Fruit fly (Drosophila melanogaster) whole organism, embryonic: ENCODE data around the gene Rbbp5.

Source experiments
- Ada2b ChIP-seq: fragments of 200-800 bp; sonication (Bioruptor generic); IDR thresholded peaks from 2 replicates; pipeline ENCODE4 v1.3.6; 2022; ENCODE audit warnings: missing biosample characterization, missing genetic modification characterization
- CG13296 ChIP-seq: fragments of 200-800 bp; sonication (Bioruptor generic); optimal IDR thresholded peaks from 3 replicates; lab custom pipeline; 2018; ENCODE audit warnings: missing biosample characterization, mild to moderate bottlenecking, missing genetic modification characterization
- CG13894 ChIP-seq: fragments of 200-800 bp; sonication (Bioruptor generic); optimal IDR thresholded peaks from 3 replicates; lab custom pipeline; 2018; ENCODE audit warnings: missing biosample characterization, mild to moderate bottlenecking, missing genetic modification characterization, moderate library complexity
- CG14965 ChIP-seq: fragments of 200-800 bp; sonication (Bioruptor generic); optimal IDR thresholded peaks from 2 replicates; lab custom pipeline; 2016; ENCODE audit warnings: missing biosample characterization, missing genetic modification characterization, borderline replicate concordance
- CG2889 ChIP-seq: fragments of 200-800 bp; sonication (Bioruptor generic); IDR thresholded peaks from 3 replicates; pipeline ENCODE4 v1.3.6; 2022; ENCODE audit warnings: missing biosample characterization, missing genetic modification characterization
- CG31365 ChIP-seq: fragments of 200-800 bp; sonication (Bioruptor generic); optimal IDR thresholded peaks from 2 replicates; lab custom pipeline; 2018; ENCODE audit warnings: missing biosample characterization, mild to moderate bottlenecking, missing genetic modification characterization
- CG3163 ChIP-seq: fragments of 200-800 bp; sonication (Bioruptor generic); optimal IDR thresholded peaks from 3 replicates; lab custom pipeline; 2016; ENCODE audit warnings: missing biosample characterization, missing genetic modification characterization
- CG34376 ChIP-seq: fragments of 200-800 bp; sonication (Bioruptor generic); optimal IDR thresholded peaks from 2 replicates; lab custom pipeline; 2018; ENCODE audit warnings: missing biosample characterization, mild to moderate bottlenecking, missing genetic modification characterization
- CG4360 ChIP-seq: fragments of 200-800 bp; sonication (Bioruptor generic); IDR thresholded peaks from 2 replicates; pipeline ENCODE4 v1.3.6; 2022; ENCODE audit warnings: missing biosample characterization, missing genetic modification characterization
- CG43689 ChIP-seq: fragments of 200-800 bp; sonication (Bioruptor generic); IDR thresholded peaks from 2 replicates; pipeline ENCODE4 v1.3.6; 2022; ENCODE audit warnings: missing biosample characterization, missing genetic modification characterization
- CG5245 ChIP-seq: fragments of 200-800 bp; sonication (Bioruptor generic); optimal IDR thresholded peaks from 3 replicates; lab custom pipeline; 2016; ENCODE audit warnings: missing biosample characterization, missing genetic modification characterization
- CG6765 ChIP-seq: fragments of 200-800 bp; sonication (Bioruptor generic); optimal IDR thresholded peaks from 3 replicates; lab custom pipeline; 2017; ENCODE audit warnings: missing biosample characterization, mild to moderate bottlenecking, missing genetic modification characterization
- CG7556 ChIP-seq: fragments of 200-800 bp; sonication (Bioruptor generic); optimal IDR thresholded peaks from 2 replicates; lab custom pipeline; 2017; ENCODE audit warnings: missing biosample characterization, mild to moderate bottlenecking, missing genetic modification characterization
- CG7839 ChIP-seq: fragments of 200-800 bp; sonication (Bioruptor generic); optimal IDR thresholded peaks from 3 replicates; lab custom pipeline; 2018; ENCODE audit warnings: missing biosample characterization, mild to moderate bottlenecking, missing genetic modification characterization, moderate library complexity
- CG8388 ChIP-seq: fragments of 200-800 bp; sonication (Bioruptor generic); optimal IDR thresholded peaks from 2 replicates; lab custom pipeline; 2019; ENCODE audit warnings: missing biosample characterization, mild to moderate bottlenecking, missing genetic modification characterization, moderate library complexity
- CG8478 ChIP-seq: fragments of >200 bp; optimal IDR thresholded peaks from 2 replicates; lab custom pipeline; 2018
- CG9727 ChIP-seq: fragments of 200-800 bp; sonication (Bioruptor generic); optimal IDR thresholded peaks from 3 replicates; lab custom pipeline; 2017; ENCODE audit warnings: missing biosample characterization, mild to moderate bottlenecking, missing genetic modification characterization
- E2f1 ChIP-seq: fragments of 200-800 bp; sonication (Bioruptor generic); IDR thresholded peaks from 2 replicates; pipeline ENCODE4 v1.3.6; 2022; ENCODE audit warnings: missing biosample characterization, missing genetic modification characterization
- Ets65A ChIP-seq: fragments of 200-800 bp; sonication (Bioruptor generic); peaks from one replicate; lab custom pipeline; 2016; ENCODE audit warnings: missing biosample characterization, missing genetic modification characterization
- HLH4C ChIP-seq: fragments of 200-800 bp; sonication (Bioruptor generic); IDR thresholded peaks from 3 replicates; pipeline ENCODE4 v1.3.6; 2022; ENCODE audit warnings: missing biosample characterization, missing genetic modification characterization; ENCODE audit not compliant: partially characterized antibody
- Kr ChIP-seq: fragments of 200-800 bp; sonication (Bioruptor generic); optimal IDR thresholded peaks from 2 replicates; lab custom pipeline; 2017; ENCODE audit warnings: missing biosample characterization, mild to moderate bottlenecking, missing genetic modification characterization
- Max ChIP-seq: fragments of 200-800 bp; sonication (Bioruptor generic); optimal IDR thresholded peaks from 2 replicates; lab custom pipeline; 2016; ENCODE audit warnings: missing biosample characterization, mild to moderate bottlenecking, missing genetic modification characterization
- Mes4 ChIP-seq: fragments of 200-800 bp; sonication (Bioruptor generic); optimal IDR thresholded peaks from 2 replicates; lab custom pipeline; 2016; ENCODE audit warnings: missing biosample characterization, missing genetic modification characterization
- NK7.1 ChIP-seq: fragments of 200-800 bp; sonication (Bioruptor generic); optimal IDR thresholded peaks from 3 replicates; lab custom pipeline; 2016; ENCODE audit warnings: missing biosample characterization, missing genetic modification characterization
- Nf-YC ChIP-seq: fragments of 200-800 bp; optimal IDR thresholded peaks from 3 replicates; lab custom pipeline; 2019; ENCODE audit warnings: missing biosample characterization, mild to moderate bottlenecking, missing genetic modification characterization, moderate library complexity
- Rx ChIP-seq: fragments of 200-800 bp; sonication (Bioruptor generic); IDR thresholded peaks from 2 replicates; pipeline ENCODE4 v1.3.6; 2022; ENCODE audit warnings: missing biosample characterization, missing genetic modification characterization
- Vsx1 ChIP-seq: fragments of 200-800 bp; sonication (Bioruptor generic); optimal IDR thresholded peaks from 2 replicates; lab custom pipeline; 2017; ENCODE audit warnings: missing biosample characterization, mild to moderate bottlenecking, missing genetic modification characterization, missing genetic modification reagents
- al ChIP-seq: fragments of 200-800 bp; sonication (Bioruptor generic); IDR thresholded peaks from 2 replicates; pipeline ENCODE4 v1.3.6; 2022; ENCODE audit warnings: missing biosample characterization, missing genetic modification characterization
- aop ChIP-seq: fragments of 200-800 bp; sonication (Bioruptor generic); IDR thresholded peaks from 2 replicates; pipeline ENCODE4 v1.3.6; 2022; ENCODE audit warnings: missing biosample characterization, missing genetic modification characterization
- az2 ChIP-seq: fragments of 200-800 bp; sonication (Bioruptor generic); optimal IDR thresholded peaks from 3 replicates; lab custom pipeline; 2016; ENCODE audit warnings: missing biosample characterization, missing genetic modification characterization
- bbx ChIP-seq: fragments of 200-800 bp; sonication (Bioruptor generic); IDR thresholded peaks from 2 replicates; pipeline ENCODE4 v1.3.6; 2022; ENCODE audit warnings: missing biosample characterization, missing genetic modification characterization; ENCODE audit not compliant: partially characterized antibody
- crc ChIP-seq: fragments of 200-800 bp; sonication (Bioruptor generic); optimal IDR thresholded peaks from 2 replicates; lab custom pipeline; 2016; ENCODE audit warnings: missing biosample characterization, missing genetic modification characterization
- en ChIP-seq: fragments of 200-800 bp; sonication (Bioruptor generic); optimal IDR thresholded peaks from 2 replicates; lab custom pipeline; 2016; ENCODE audit warnings: missing biosample characterization, missing genetic modification characterization
- eyg ChIP-seq: fragments of 200-800 bp; sonication (Bioruptor generic); optimal IDR thresholded peaks from 3 replicates; lab custom pipeline; 2016; ENCODE audit warnings: missing biosample characterization, missing genetic modification characterization
- fd102C ChIP-seq: fragments of 200-800 bp; sonication (Bioruptor generic); optimal IDR thresholded peaks from 2 replicates; lab custom pipeline; 2018; ENCODE audit warnings: missing biosample characterization, mild to moderate bottlenecking, missing genetic modification characterization, moderate library complexity
- gem ChIP-seq: fragments of 200-800 bp; sonication (Bioruptor generic); optimal IDR thresholded peaks from 2 replicates; lab custom pipeline; 2019; ENCODE audit warnings: missing biosample characterization, mild to moderate bottlenecking, missing genetic modification characterization, moderate library complexity
- gro ChIP-seq: fragments of 200-800 bp; sonication (Bioruptor generic); optimal IDR thresholded peaks from 2 replicates; lab custom pipeline; 2016; ENCODE audit warnings: missing biosample characterization, missing genetic modification characterization
- ham ChIP-seq: fragments of 200-800 bp; sonication (Bioruptor generic); IDR thresholded peaks from 2 replicates; pipeline ENCODE4 v1.3.6; 2022; ENCODE audit warnings: missing biosample characterization, missing genetic modification characterization
- kni ChIP-seq: fragments of 200-800 bp; sonication (Bioruptor generic); optimal IDR thresholded peaks from 3 replicates; lab custom pipeline; 2017; ENCODE audit warnings: mild to moderate bottlenecking, missing biosample characterization, missing genetic modification reagents, missing genetic modification characterization
- nau ChIP-seq: fragments of 200-800 bp; sonication (Bioruptor generic); optimal IDR thresholded peaks from 3 replicates; lab custom pipeline; 2017; ENCODE audit warnings: missing biosample characterization, mild to moderate bottlenecking, missing genetic modification characterization, missing genetic modification reagents
- nerfin-2 ChIP-seq: fragments of 200-800 bp; sonication (Bioruptor generic); IDR thresholded peaks from 2 replicates; pipeline ENCODE4 v1.3.6; 2022; ENCODE audit warnings: missing biosample characterization, missing genetic modification characterization; ENCODE audit not compliant: partially characterized antibody
- org-1 ChIP-seq: fragments of 200-800 bp; sonication (Bioruptor generic); optimal IDR thresholded peaks from 2 replicates; lab custom pipeline; 2017; ENCODE audit warnings: missing biosample characterization, missing genetic modification characterization
- pnt ChIP-seq: fragments of 200-800 bp; sonication (Bioruptor generic); optimal IDR thresholded peaks from 3 replicates; lab custom pipeline; 2016; ENCODE audit warnings: missing biosample characterization, missing genetic modification characterization
- psq ChIP-seq: fragments of 200-800 bp; sonication (Bioruptor generic); optimal IDR thresholded peaks from 2 replicates; lab custom pipeline; 2017; ENCODE audit warnings: missing biosample characterization, missing genetic modification characterization
- row ChIP-seq: fragments of 200-800 bp; sonication (Bioruptor generic); IDR thresholded peaks from 3 replicates; pipeline ENCODE4 v1.3.6; 2022; ENCODE audit warnings: missing biosample characterization, missing genetic modification characterization
- sens ChIP-seq: fragments of 200-800 bp; sonication (Bioruptor generic); peaks from one replicate; lab custom pipeline; 2016; ENCODE audit warnings: missing biosample characterization, missing genetic modification characterization
- sr ChIP-seq: fragments of 200-800 bp; sonication (Bioruptor generic); IDR thresholded peaks from 3 replicates; pipeline ENCODE4 v1.3.6; 2022; ENCODE audit warnings: missing biosample characterization, missing genetic modification characterization
- toy ChIP-seq: fragments of 200-800 bp; sonication (Bioruptor generic); IDR thresholded peaks from 2 replicates; pipeline ENCODE4 v1.3.6; 2022; ENCODE audit warnings: missing biosample characterization, missing genetic modification characterization
- tup ChIP-seq: fragments of 200-800 bp; sonication (Bioruptor generic); optimal IDR thresholded peaks from 2 replicates; lab custom pipeline; 2016; ENCODE audit warnings: missing biosample characterization, mild to moderate bottlenecking, missing genetic modification characterization, moderate library complexity
- wek ChIP-seq: fragments of 200-800 bp; sonication (Bioruptor generic); optimal IDR thresholded peaks from 3 replicates; lab custom pipeline; 2018; ENCODE audit warnings: missing biosample characterization, mild to moderate bottlenecking, missing genetic modification characterization, moderate library complexity
- zen ChIP-seq: fragments of 200-800 bp; sonication (Bioruptor generic); optimal IDR thresholded peaks from 3 replicates; lab custom pipeline; 2018; ENCODE audit warnings: missing biosample characterization, mild to moderate bottlenecking, missing genetic modification characterization, moderate library complexity

Rbbp5 gene

dm6 chr3L:20302081-20302630 is 45.6 kb downstream of the Rbbp5 start, which contains the start of gene Pex23 (continued):
- TF ChIP-seq pnt (GFP tag; lab: Kevin White, UChicago), result peak; percentile 65
- TF ChIP-seq psq (GFP tag; lab: Kevin White, UChicago), result peak; percentile 63
- TF ChIP-seq CG8388, result peak; percentile 74
- peak; percentile 96 for TF ChIP-seq bbx (GFP tag; lab: Robert Waterston, UW)
- TF ChIP-seq wek (GFP tag; lab: Kevin White, UChicago), result no peak
- peak; percentile 86 for TF ChIP-seq nerfin-2
- peak; percentile 39 for TF ChIP-seq CG6765 (GFP tag; lab: Kevin White, UChicago)
- 0 out of 2 replicates have a peak, but pooled peaks have one; percentile 16 for TF ChIP-seq CG43689 (GFP tag; lab: Robert Waterston, UW)
- peak; percentile 96 for TF ChIP-seq row (GFP tag; lab: Robert Waterston, UW)
- peak; percentile 13; the same call in 1 of the 2 replicates for TF ChIP-seq ham
- no peak for TF ChIP-seq Vsx1 (GFP tag; lab: Kevin White, UChicago)
- TF ChIP-seq gro (GFP tag; lab: Kevin White, UChicago), result peak; percentile 76
- peak; percentile 78; the same call in 2 of the 3 replicates for TF ChIP-seq CG2889 (GFP tag; lab: Robert Waterston, UW)
- peak; percentile 30 for TF ChIP-seq crc (GFP tag; lab: Kevin White, UChicago)
- TF ChIP-seq CG7556 (GFP tag; lab: Kevin White, UChicago), result peak; percentile 69
- peak; percentile 69 for TF ChIP-seq Nf-YC
- TF ChIP-seq E2f1 (GFP tag; lab: Robert Waterston, UW), result peak; percentile 82
- peak; percentile 48 for TF ChIP-seq CG34376 (GFP tag; lab: Kevin White, UChicago)
- TF ChIP-seq CG13894 (tag; lab: Kevin White, UChicago), result peak; percentile 60
- TF ChIP-seq al (GFP tag; lab: Robert Waterston, UW), result peak; percentile 78
- peak; percentile 81 for TF ChIP-seq zen (tag; lab: Kevin White, UChicago)
- TF ChIP-seq HLH4C, result peak; percentile 96
- peak; percentile 71 for TF ChIP-seq CG7839 (tag; lab: Kevin White, UChicago)
- no peak for TF ChIP-seq org-1 (GFP tag; lab: Kevin White, UChicago)
- no peak for TF ChIP-seq en (GFP tag; lab: Kevin White, UChicago)
- no peak for TF ChIP-seq fd102C (GFP tag; lab: Kevin White, UChicago)
- peak; percentile 96 for TF ChIP-seq sens (GFP tag; lab: Kevin White, UChicago)
- TF ChIP-seq CG14965 (GFP tag; lab: Kevin White, UChicago), result no peak
- no peak for TF ChIP-seq CG31365
- TF ChIP-seq CG13296 (GFP tag; lab: Kevin White, UChicago), result peak; percentile 59
- TF ChIP-seq Max (GFP tag; lab: Kevin White, UChicago), result peak; percentile 79
- TF ChIP-seq az2 (GFP tag; lab: Kevin White, UChicago), result peak; percentile 83
- TF ChIP-seq nau, result no peak
- TF ChIP-seq Mes4 (GFP tag; lab: Kevin White, UChicago), result peak; percentile 43
- TF ChIP-seq sr (GFP tag; lab: Robert Waterston, UW), result no peak
- TF ChIP-seq Ets65A (GFP tag; lab: Kevin White, UChicago), result peak; percentile 96
- TF ChIP-seq aop (GFP tag; lab: Robert Waterston, UW), result no peak
- peak; percentile 87 for TF ChIP-seq gem (tag; lab: Kevin White, UChicago)
- peak; percentile 86 for TF ChIP-seq CG9727 (GFP tag; lab: Kevin White, UChicago)
- TF ChIP-seq tup (GFP tag; lab: Kevin White, UChicago), result peak; percentile 62
- TF ChIP-seq CG4360 (GFP tag; lab: Robert Waterston, UW), result peak; percentile 83
- no peak for TF ChIP-seq toy (GFP tag; lab: Robert Waterston, UW)
- TF ChIP-seq kni (GFP tag; lab: Kevin White, UChicago), result no peak
- TF ChIP-seq CG5245 (GFP tag; lab: Kevin White, UChicago), result peak; percentile 62
- no peak for TF ChIP-seq CG8478 (lab: Kevin White, UChicago)
- peak; percentile 80 for TF ChIP-seq Ada2b (GFP tag; lab: Robert Waterston, UW)
- peak; percentile 2 for TF ChIP-seq CG3163 (GFP tag; lab: Kevin White, UChicago)
- TF ChIP-seq NK7.1, result peak; percentile 17
- no peak for TF ChIP-seq Kr (GFP tag; lab: Kevin White, UChicago)
- no peak for TF ChIP-seq eyg
- peak; percentile 75 for TF ChIP-seq Rx (GFP tag; lab: Robert Waterston, UW)
